Worm (Caenorhabditis elegans): ENCODE data around the gene unc-64.

unc-64 gene

DNA sequence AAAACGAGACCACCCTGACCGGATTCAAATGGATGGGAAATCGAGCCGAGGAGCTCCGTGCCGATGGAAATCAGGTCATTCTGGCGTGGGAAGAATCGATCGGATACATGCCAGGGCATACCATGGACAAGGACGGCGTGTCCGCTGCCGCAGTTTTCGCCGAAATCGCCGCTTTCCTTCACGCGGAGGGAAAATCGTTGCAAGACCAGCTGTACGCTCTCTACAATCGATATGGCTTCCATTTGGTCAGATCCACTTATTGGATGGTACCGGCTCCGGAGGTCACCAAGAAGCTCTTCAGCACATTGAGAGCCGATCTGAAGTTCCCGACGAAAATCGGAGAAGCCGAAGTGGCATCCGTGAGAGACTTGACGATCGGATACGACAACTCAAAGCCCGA is 24.9 kb downstream of the unc-64 start:
- no peak for TF ChIP-seq zag-1 (tag; optimal IDR thresholded peaks at IDR 0.05)
- no peak for TF ChIP-seq unc-62 (GFP tag; optimal IDR thresholded peaks at IDR 0.05)
- TF ChIP-seq ZK546.5 (tag; optimal IDR thresholded peaks at IDR 0.05) = no peak
- TF ChIP-seq nhr-43 (tag; optimal IDR thresholded peaks at IDR 0.05; ENCODE audit: poor library complexity, severe bottlenecking) = no peak
- TF ChIP-seq pqm-1 (tag; optimal IDR thresholded peaks at IDR 0.05) = no peak
- no peak for TF ChIP-seq skn-1 (tag; optimal IDR thresholded peaks at IDR 0.05)
- no peak for TF ChIP-seq nhr-25 (tag; optimal IDR thresholded peaks at IDR 0.05)
- no peak for TF ChIP-seq jun-1 (tag; optimal IDR thresholded peaks at IDR 0.05)
- TF ChIP-seq daf-12 (tag; optimal IDR thresholded peaks at IDR 0.05) = no peak
- no peak for TF ChIP-seq snpc-4 (tag; optimal IDR thresholded peaks at IDR 0.05)
- no peak for TF ChIP-seq nhr-23 (tag; optimal IDR thresholded peaks at IDR 0.05)
- no peak for TF ChIP-seq lsy-12 (tag; optimal IDR thresholded peaks at IDR 0.05)
- no peak for TF ChIP-seq aly-2 (tag; optimal IDR thresholded peaks at IDR 0.05)
- no peak for TF ChIP-seq lin-39 (tag; optimal IDR thresholded peaks at IDR 0.05)
- TF ChIP-seq fkh-10 (GFP tag; optimal IDR thresholded peaks at IDR 0.05) = no peak
- TF ChIP-seq nhr-11 (tag; optimal IDR thresholded peaks at IDR 0.05) = no peak

DNA sequence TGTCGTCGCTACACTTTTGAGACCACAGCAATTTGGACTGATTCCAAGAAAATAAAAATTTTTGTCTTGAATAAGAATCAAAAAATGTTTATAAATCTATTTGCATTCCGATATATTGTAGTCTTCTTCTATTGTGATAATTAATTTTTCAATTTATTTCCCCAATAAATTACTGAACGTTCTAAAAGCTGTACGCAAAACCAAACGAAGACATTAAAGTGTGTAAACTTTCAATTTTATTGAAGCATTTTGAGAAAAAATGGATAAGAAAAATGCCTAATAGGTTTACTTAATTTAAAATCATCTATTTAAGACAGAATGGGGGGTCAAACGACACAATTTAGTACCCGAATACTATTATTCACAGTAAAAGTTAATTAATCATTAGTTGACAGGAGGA is 25.5 kb downstream of the unc-64 start:
- TF ChIP-seq mdl-1 (tag; optimal IDR thresholded peaks at IDR 0.05) (no peak), nhr-43 (tag; optimal IDR thresholded peaks at IDR 0.05; ENCODE audit: poor library complexity, severe bottlenecking) (no peak), R02D3.7 (tag; optimal IDR thresholded peaks at IDR 0.05) (no peak), pha-4 (tag; optimal IDR thresholded peaks at IDR 0.05) (no peak), elt-3 (tag; optimal IDR thresholded peaks at IDR 0.05) (no peak), egl-5 (tag; optimal IDR thresholded peaks at IDR 0.05) (no peak), unc-39 (tag; optimal IDR thresholded peaks at IDR 0.05) (no peak), ZK546.5 (tag; optimal IDR thresholded peaks at IDR 0.05) (no peak), lsy-12 (tag; optimal IDR thresholded peaks at IDR 0.05) (no peak), lin-15B (tag; optimal IDR thresholded peaks at IDR 0.05) (no peak), snpc-4 (tag; optimal IDR thresholded peaks at IDR 0.05) (no peak), fkh-2 (tag; optimal IDR thresholded peaks at IDR 0.05) (no peak), nfya-1 (tag; optimal IDR thresholded peaks at IDR 0.05; ENCODE audit: insufficient read depth) (no peak), jun-1 (tag; optimal IDR thresholded peaks at IDR 0.05) (no peak), nhr-28 (tag; optimal IDR thresholded peaks at IDR 0.05) (no peak), unc-62 (GFP tag; optimal IDR thresholded peaks at IDR 0.05) (no peak), ceh-28 (tag; optimal IDR thresholded peaks at IDR 0.05) (no peak), sea-2 (GFP tag; optimal IDR thresholded peaks at IDR 0.05) (no peak)

DNA sequence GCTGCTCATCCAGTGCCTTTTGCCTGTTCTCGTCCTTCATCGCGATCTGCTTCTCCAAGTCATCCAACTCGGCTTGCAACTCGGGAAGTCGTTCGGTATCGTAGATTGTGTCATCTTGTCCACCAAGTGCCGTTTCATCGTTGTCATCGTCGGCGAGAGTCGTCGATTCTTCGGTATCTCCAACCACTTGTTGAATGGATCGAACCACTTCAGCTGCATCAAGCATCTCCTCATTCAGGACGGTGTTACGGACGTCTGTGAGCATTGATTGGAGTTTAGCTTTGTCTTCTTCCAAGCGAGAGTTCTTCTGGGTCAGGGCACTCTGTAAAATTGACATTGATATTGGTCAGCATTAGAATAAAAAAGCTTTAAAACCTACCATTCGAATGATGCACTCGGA is 28.5 kb downstream of the unc-64 start:
- TF ChIP-seq ceh-9 (tag; optimal IDR thresholded peaks at IDR 0.05) (no peak), nhr-77 (tag; optimal IDR thresholded peaks at IDR 0.05) (no peak), nfya-1 (tag; optimal IDR thresholded peaks at IDR 0.05; ENCODE audit: insufficient read depth) (no peak), ZK546.5 (tag; optimal IDR thresholded peaks at IDR 0.05) (no peak), elt-2 (tag; optimal IDR thresholded peaks at IDR 0.05) (no peak), mml-1 (tag; optimal IDR thresholded peaks at IDR 0.05) (no peak), eor-1 (tag; optimal IDR thresholded peaks at IDR 0.05) (no peak), ztf-4 (tag; optimal IDR thresholded peaks at IDR 0.05) (no peak), elt-1 (tag; optimal IDR thresholded peaks at IDR 0.05) (no peak), nhr-12 (tag; optimal IDR thresholded peaks at IDR 0.05) (no peak), ama-1 (optimal IDR thresholded peaks at IDR 0.05) (no peak), egl-27 (tag; optimal IDR thresholded peaks at IDR 0.05) (no peak), ceh-82 (tag; optimal IDR thresholded peaks at IDR 0.05) (no peak), unc-62 (GFP tag; optimal IDR thresholded peaks at IDR 0.05) (no peak)

DNA sequence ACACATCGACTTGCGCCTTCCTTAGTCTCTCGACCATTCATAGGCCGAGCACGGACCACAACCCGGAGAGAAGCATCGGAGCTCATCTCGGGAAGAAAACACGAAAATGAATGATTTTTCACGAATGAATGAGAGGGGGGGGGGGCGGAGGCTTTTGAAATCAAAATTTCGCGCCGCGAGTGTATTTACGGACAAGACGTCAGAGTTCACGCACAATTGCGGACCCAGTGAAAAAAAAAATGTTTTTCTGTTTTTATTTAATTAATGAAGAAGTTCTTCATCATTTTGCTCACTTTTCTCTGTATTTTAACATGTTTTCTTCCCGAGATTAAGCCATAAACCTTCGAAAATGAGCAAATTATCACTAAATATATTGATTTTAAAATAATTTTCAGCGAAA is 30.0 kb downstream of the unc-64 start, which contains the start of the genes klp-19 and slc-36.1:
TSS of gene klp-19 (minus strand) at position 153 of the 400 bp plus-strand sequence.
TSS of gene slc-36.1 (plus strand) at position 396 of the 400 bp plus-strand sequence.
- TF ChIP-seq ceh-9 (tag; optimal IDR thresholded peaks at IDR 0.05) = no peak
- TF ChIP-seq unc-39 (tag; optimal IDR thresholded peaks at IDR 0.05) = no peak
- no peak for TF ChIP-seq nhr-25 (tag; optimal IDR thresholded peaks at IDR 0.05)
- TF ChIP-seq ceh-16 (tag; optimal IDR thresholded peaks at IDR 0.05) = no peak
- TF ChIP-seq unc-62 (GFP tag; optimal IDR thresholded peaks at IDR 0.05) = no peak
- no peak for TF ChIP-seq ztf-4 (tag; optimal IDR thresholded peaks at IDR 0.05)
- TF ChIP-seq pqm-1 (tag; optimal IDR thresholded peaks at IDR 0.05) = no peak
- TF ChIP-seq fos-1 (tag; optimal IDR thresholded peaks at IDR 0.05) = no peak
- TF ChIP-seq pha-4 (tag; optimal IDR thresholded peaks at IDR 0.05) = peak; percentile 64
- TF ChIP-seq egl-5 (tag; optimal IDR thresholded peaks at IDR 0.05) = no peak
- no peak for TF ChIP-seq ZK546.5 (tag; optimal IDR thresholded peaks at IDR 0.05)
- TF ChIP-seq snpc-4 (tag; optimal IDR thresholded peaks at IDR 0.05) = peak; percentile 2
- no peak for TF ChIP-seq fkh-10 (GFP tag; optimal IDR thresholded peaks at IDR 0.05)
- no peak for TF ChIP-seq lin-39 (tag; optimal IDR thresholded peaks at IDR 0.05)
- TF ChIP-seq ztf-11 (tag; optimal IDR thresholded peaks at IDR 0.05) = no peak
- no peak for TF ChIP-seq egl-27 (tag; optimal IDR thresholded peaks at IDR 0.05)
- no peak for TF ChIP-seq R02D3.7 (tag; optimal IDR thresholded peaks at IDR 0.05)
- no peak for TF ChIP-seq eor-1 (tag; optimal IDR thresholded peaks at IDR 0.05)
- no peak for TF ChIP-seq daf-12 (tag; optimal IDR thresholded peaks at IDR 0.05)
- peak; percentile 7 for TF ChIP-seq nhr-43 (tag; optimal IDR thresholded peaks at IDR 0.05; ENCODE audit: poor library complexity, severe bottlenecking)
- peak; percentile 0 for TF ChIP-seq elt-2 (tag; optimal IDR thresholded peaks at IDR 0.05)
- TF ChIP-seq mml-1 (tag; optimal IDR thresholded peaks at IDR 0.05) = no peak
- TF ChIP-seq lsy-12 (tag; optimal IDR thresholded peaks at IDR 0.05) = no peak
- no peak for TF ChIP-seq skn-1 (tag; optimal IDR thresholded peaks at IDR 0.05)
- TF ChIP-seq nhr-23 (tag; optimal IDR thresholded peaks at IDR 0.05) = peak; percentile 53
- no peak for TF ChIP-seq ceh-28 (tag; optimal IDR thresholded peaks at IDR 0.05)
- no peak for TF ChIP-seq sea-2 (GFP tag; optimal IDR thresholded peaks at IDR 0.05)
- TF ChIP-seq zag-1 (tag; optimal IDR thresholded peaks at IDR 0.05) = no peak
- no peak for TF ChIP-seq jun-1 (tag; optimal IDR thresholded peaks at IDR 0.05)
- no peak for TF ChIP-seq nfya-1 (tag; optimal IDR thresholded peaks at IDR 0.05; ENCODE audit: insufficient read depth)
- TF ChIP-seq aly-2 (tag; optimal IDR thresholded peaks at IDR 0.05) = no peak
- no peak for TF ChIP-seq nhr-77 (tag; optimal IDR thresholded peaks at IDR 0.05)
- peak; percentile 72 for TF ChIP-seq hmg-11 (tag; optimal IDR thresholded peaks at IDR 0.05)
- no peak for TF ChIP-seq elt-1 (tag; optimal IDR thresholded peaks at IDR 0.05)
- peak; percentile 41 for TF ChIP-seq lin-15B (tag; optimal IDR thresholded peaks at IDR 0.05)

Data from whole organism, L3 larva.